Worm (Caenorhabditis elegans) whole organism, L4 larva: Measurements from ENCODE around the gene srj-18.

Experiments
- nhr-11 ChIP-seq: fragments of 150-350 bp; optimal IDR thresholded peaks from 2 replicates; lab custom pipeline; 2014; ENCODE audit warnings: missing biosample characterization, missing genetic modification characterization
- nhr-237 ChIP-seq: sonication (generic microtip); optimal IDR thresholded peaks from 2 replicates; lab custom pipeline; 2017; ENCODE audit warnings: missing biosample characterization, missing genetic modification characterization
- nhr-76 ChIP-seq: fragments of 150-350 bp; optimal IDR thresholded peaks from 2 replicates; lab custom pipeline; 2014; ENCODE audit warnings: missing biosample characterization, missing genetic modification characterization
- php-3 ChIP-seq: fragments of 200-800 bp; sonication (Bioruptor generic); IDR thresholded peaks from 2 replicates; pipeline ENCODE4 v1.3.6; 2022; ENCODE audit warnings: missing genetic modification reagents, missing genetic modification characterization, missing compliant biosample characterization
- pqm-1 ChIP-seq: sonication (generic microtip); optimal IDR thresholded peaks from 2 replicates; lab custom pipeline; 2017; ENCODE audit warnings: missing biosample characterization, missing genetic modification characterization
- zag-1 ChIP-seq: fragments of 150-350 bp; optimal IDR thresholded peaks from 2 replicates; lab custom pipeline; 2014; ENCODE audit warnings: missing biosample characterization, missing genetic modification characterization

DNA sequence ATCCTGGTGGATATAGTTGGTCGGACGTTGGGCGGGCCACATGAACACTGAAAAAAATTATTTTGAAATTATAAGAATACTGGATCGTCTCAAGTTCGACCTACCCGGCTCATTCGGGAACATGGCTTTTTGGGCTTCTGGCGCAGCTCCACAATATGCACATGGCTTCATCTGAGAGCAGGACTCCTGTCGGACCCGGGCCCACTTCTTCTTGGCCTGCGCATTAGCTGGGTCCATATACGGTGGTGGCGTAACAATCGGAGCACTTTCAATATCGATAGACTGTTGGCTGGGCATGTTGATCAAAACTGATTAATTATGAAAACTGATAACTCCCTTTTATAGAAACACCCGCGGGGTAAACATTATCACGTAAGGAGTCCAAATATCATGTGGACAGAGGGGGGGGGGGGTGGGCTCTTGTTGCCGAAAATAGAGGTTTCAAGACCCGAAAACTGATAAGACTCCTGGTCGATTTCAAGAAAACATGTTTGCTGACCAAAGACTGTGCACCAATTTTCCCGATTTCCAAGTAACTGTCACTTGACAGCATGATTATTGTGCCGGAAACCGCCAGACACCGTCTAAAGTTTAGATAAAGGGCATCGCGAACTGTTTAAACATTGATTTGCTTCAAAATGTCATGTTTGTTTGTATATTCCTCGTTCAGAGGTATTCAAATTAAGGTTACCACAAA lies 43.2 kb upstream of the srj-18 start, which contains the start of gene dod-3:
- no peak for TF ChIP-seq nhr-76 (tag; lab: Kevin White, UChicago)
- no peak for TF ChIP-seq zag-1 (tag; lab: Kevin White, UChicago)
- TF ChIP-seq nhr-11 (tag; lab: Kevin White, UChicago), result no peak
- TF ChIP-seq php-3 (GFP tag; lab: Robert Waterston, UW), result peak; percentile 21; the same call in 1 of the 2 replicates
- no peak for TF ChIP-seq pqm-1 (tag; lab: Kevin White, UChicago)
- no peak for TF ChIP-seq nhr-237
